Worm (Caenorhabditis elegans) whole organism, L4 larva: ENCODE data around the gene irld-55.

Experiments used
- F37D6.2 ChIP-seq: sonication (generic microtip); optimal IDR thresholded peaks from 2 replicates; lab custom pipeline; 2016; ENCODE audit warnings: mild to moderate bottlenecking, missing genetic modification characterization, missing compliant biosample characterization
- F44E2.7 ChIP-seq: fragments of 200-800 bp; sonication (Bioruptor generic); IDR thresholded peaks from 2 replicates; pipeline ENCODE4 v2.1.2; 2022; ENCODE audit warnings: missing genetic modification characterization, missing compliant biosample characterization
- T20F7.1 ChIP-seq: fragments of 200-800 bp; sonication (Bioruptor generic); optimal IDR thresholded peaks from 2 replicates; lab custom pipeline; 2018; ENCODE audit warnings: mild to moderate bottlenecking, missing genetic modification characterization, missing compliant biosample characterization
- T26A8.4 ChIP-seq: fragments of 200-800 bp; sonication (Bioruptor generic); IDR thresholded peaks from 2 replicates; pipeline ENCODE4 v1.3.6; 2022; ENCODE audit warnings: missing genetic modification characterization, missing compliant biosample characterization
- Y48G9A.11 ChIP-seq: fragments of 200-800 bp; sonication (Bioruptor generic); IDR thresholded peaks from 2 replicates; pipeline ENCODE4 v1.3.6; 2022; ENCODE audit warnings: missing genetic modification reagents, missing genetic modification characterization, missing compliant biosample characterization
- Y5F2A.4 ChIP-seq: fragments of 200-800 bp; sonication (Bioruptor generic); optimal IDR thresholded peaks from 2 replicates; lab custom pipeline; 2018; ENCODE audit warnings: mild to moderate bottlenecking, missing genetic modification characterization, missing compliant biosample characterization
- ZK337.2 ChIP-seq: fragments of 200-800 bp; sonication (Bioruptor generic); IDR thresholded peaks from 2 replicates; pipeline ENCODE4 v1.3.6; 2022; ENCODE audit warnings: missing genetic modification reagents, missing genetic modification characterization, missing compliant biosample characterization
- arid-1 ChIP-seq: fragments of 200-800 bp; sonication (Bioruptor generic); conservative IDR thresholded peaks from 2 replicates; pipeline ENCODE4 v1.3.6; 2022; ENCODE audit warnings: missing genetic modification reagents, missing genetic modification characterization, missing compliant biosample characterization
- ceh-28 ChIP-seq: fragments of 150-350 bp; optimal IDR thresholded peaks from 2 replicates; lab custom pipeline; 2014; ENCODE audit warnings: missing biosample characterization, missing genetic modification reagents, missing genetic modification characterization
- ceh-44 ChIP-seq: fragments of 200-800 bp; sonication (Bioruptor generic); IDR thresholded peaks from 2 replicates; pipeline ENCODE4 v1.3.6; 2022; ENCODE audit warnings: missing genetic modification reagents, missing genetic modification characterization, missing compliant biosample characterization
- ces-1 ChIP-seq: fragments of 150-350 bp; sonication (generic microtip); optimal IDR thresholded peaks from 4 replicates; lab custom pipeline; 2014; ENCODE audit warnings: missing biosample characterization, missing genetic modification reagents, missing genetic modification characterization
- daf-12 ChIP-seq: fragments of 150-350 bp; optimal IDR thresholded peaks from 2 replicates; lab custom pipeline; 2014; ENCODE audit warnings: missing biosample characterization, missing genetic modification reagents, missing genetic modification characterization
- dmd-8 ChIP-seq: fragments of 200-800 bp; sonication (Bioruptor generic); IDR thresholded peaks from 2 replicates; pipeline ENCODE4 v1.3.6; 2022; ENCODE audit warnings: missing genetic modification characterization, missing compliant biosample characterization
- dmd-9 ChIP-seq: fragments of 200-800 bp; sonication (Bioruptor generic); IDR thresholded peaks from 2 replicates; pipeline ENCODE4 v1.3.6; 2022; ENCODE audit warnings: missing genetic modification reagents, missing genetic modification characterization, missing compliant biosample characterization
- duxl-1 ChIP-seq: sonication (generic microtip); optimal IDR thresholded peaks from 2 replicates; lab custom pipeline; 2016; ENCODE audit warnings: mild to moderate bottlenecking, missing genetic modification characterization, moderate library complexity, missing compliant biosample characterization; ENCODE audit not compliant: poor library complexity
- dve-1 ChIP-seq: sonication (generic microtip); optimal IDR thresholded peaks from 2 replicates; lab custom pipeline; 2017; ENCODE audit warnings: antibody characterized with exemption, mild to moderate bottlenecking, missing genetic modification characterization, missing compliant biosample characterization; ENCODE audit not compliant: insufficient read depth
- fkh-10 ChIP-seq: fragments of 150-350 bp; optimal IDR thresholded peaks from 2 replicates; lab custom pipeline; 2014; ENCODE audit warnings: missing biosample characterization, missing genetic modification reagents, missing genetic modification characterization
- hlh-11 ChIP-seq: fragments of 200-800 bp; sonication (Bioruptor generic); optimal IDR thresholded peaks from 2 replicates; lab custom pipeline; 2018; ENCODE audit warnings: mild to moderate bottlenecking, missing genetic modification characterization, missing compliant biosample characterization
- hlh-30 ChIP-seq: sonication (generic microtip); optimal IDR thresholded peaks from 2 replicates; lab custom pipeline; 2017; ENCODE audit warnings: antibody characterized with exemption, mild to moderate bottlenecking, missing genetic modification characterization, missing compliant biosample characterization; ENCODE audit not compliant: insufficient read depth
- hmg-1.1 ChIP-seq: fragments of 200-800 bp; sonication (Bioruptor generic); IDR thresholded peaks from 2 replicates; pipeline ENCODE4 v1.3.6; 2022; ENCODE audit warnings: missing genetic modification reagents, missing genetic modification characterization, missing compliant biosample characterization
- lim-7 ChIP-seq: fragments of 200-800 bp; sonication (Bioruptor generic); IDR thresholded peaks from 2 replicates; pipeline ENCODE4 v1.3.6; 2022; ENCODE audit warnings: missing genetic modification characterization, missing compliant biosample characterization
- lin-15B ChIP-seq: fragments of 150-350 bp; sonication (generic microtip); optimal IDR thresholded peaks from 3 replicates; lab custom pipeline; 2014; ENCODE audit warnings: missing biosample characterization, missing genetic modification characterization
- lin-29 ChIP-seq: fragments of 200-800 bp; sonication (Bioruptor generic); IDR thresholded peaks from 2 replicates; pipeline ENCODE4 v1.3.6; 2022; ENCODE audit warnings: missing genetic modification reagents, missing genetic modification characterization, missing compliant biosample characterization
- lin-38 ChIP-seq: fragments of 200-800 bp; sonication (Bioruptor generic); IDR thresholded peaks from 2 replicates; pipeline ENCODE4 v1.3.6; 2022; ENCODE audit warnings: missing genetic modification reagents, missing genetic modification characterization, missing compliant biosample characterization
- lin-39 ChIP-seq: fragments of 150-350 bp; optimal IDR thresholded peaks from 2 replicates; lab custom pipeline; 2014; ENCODE audit warnings: missing biosample characterization, missing genetic modification reagents, missing genetic modification characterization
- mxl-2 ChIP-seq: fragments of 200-800 bp; sonication (Bioruptor generic); conservative IDR thresholded peaks from 2 replicates; pipeline ENCODE4 v1.3.6; 2022; ENCODE audit warnings: missing genetic modification reagents, missing genetic modification characterization, missing compliant biosample characterization
- nhr-11 ChIP-seq: fragments of 150-350 bp; optimal IDR thresholded peaks from 2 replicates; lab custom pipeline; 2014; ENCODE audit warnings: missing biosample characterization, missing genetic modification characterization
- nhr-237 ChIP-seq: sonication (generic microtip); optimal IDR thresholded peaks from 2 replicates; lab custom pipeline; 2017; ENCODE audit warnings: missing biosample characterization, missing genetic modification characterization
- nhr-25 ChIP-seq: sonication (generic microtip); optimal IDR thresholded peaks from 2 replicates; lab custom pipeline; 2017; ENCODE audit warnings: missing genetic modification characterization, mild to moderate bottlenecking, missing compliant biosample characterization, antibody characterized with exemption, moderate library complexity, borderline replicate concordance; ENCODE audit not compliant: insufficient read depth
- nhr-6 ChIP-seq: fragments of 150-350 bp; optimal IDR thresholded peaks from 2 replicates; lab custom pipeline; 2014; ENCODE audit warnings: missing biosample characterization, missing genetic modification characterization
- pqm-1 ChIP-seq: sonication (generic microtip); optimal IDR thresholded peaks from 2 replicates; lab custom pipeline; 2017; ENCODE audit warnings: missing biosample characterization, missing genetic modification characterization
- rbr-2 ChIP-seq: sonication (generic microtip); optimal IDR thresholded peaks from 2 replicates; lab custom pipeline; 2016; ENCODE audit warnings: missing genotype, missing genetic modification characterization, missing compliant biosample characterization
- sdz-12 ChIP-seq: fragments of 200-800 bp; sonication (Bioruptor generic); optimal IDR thresholded peaks from 2 replicates; lab custom pipeline; 2018; ENCODE audit warnings: mild to moderate bottlenecking, missing genetic modification characterization, missing compliant biosample characterization
- skn-1 ChIP-seq: fragments of 150-350 bp; optimal IDR thresholded peaks from 2 replicates; lab custom pipeline; 2014; ENCODE audit warnings: missing biosample characterization, missing genetic modification characterization
- snpc-1.2 ChIP-seq: fragments of 200-800 bp; sonication (Bioruptor generic); IDR thresholded peaks from 2 replicates; pipeline ENCODE4 v1.3.6; 2022; ENCODE audit warnings: missing genetic modification reagents, missing genetic modification characterization, missing compliant biosample characterization
- spr-1 ChIP-seq: sonication (generic microtip); optimal IDR thresholded peaks from 2 replicates; lab custom pipeline; 2016; ENCODE audit warnings: mild to moderate bottlenecking, missing genetic modification characterization, missing compliant biosample characterization
- tag-97 ChIP-seq: fragments of 200-800 bp; sonication (Bioruptor generic); IDR thresholded peaks from 2 replicates; pipeline ENCODE4 v1.3.6; 2022; ENCODE audit warnings: missing genetic modification characterization, missing compliant biosample characterization
- zag-1 ChIP-seq: fragments of 150-350 bp; optimal IDR thresholded peaks from 2 replicates; lab custom pipeline; 2014; ENCODE audit warnings: missing biosample characterization, missing genetic modification characterization
- zip-11 ChIP-seq: fragments of 200-800 bp; sonication (Bioruptor generic); IDR thresholded peaks from 2 replicates; pipeline ENCODE4 v1.3.6; 2022; ENCODE audit warnings: missing genetic modification characterization, missing compliant biosample characterization
- ztf-11 ChIP-seq: fragments of 150-350 bp; optimal IDR thresholded peaks from 2 replicates; lab custom pipeline; 2014; ENCODE audit warnings: missing biosample characterization, missing genetic modification characterization
- ztf-7 ChIP-seq: fragments of 150-350 bp; optimal IDR thresholded peaks from 2 replicates; lab custom pipeline; 2014; ENCODE audit warnings: missing biosample characterization, missing genetic modification characterization

Gene irld-55

ce11 chrIV:14033752-14034570 is 14.0 kb downstream of the irld-55 start (continued):
- TF ChIP-seq nhr-25 (tag; lab: Kevin White, UChicago) (peak; percentile 94), pqm-1 (tag; lab: Kevin White, UChicago) (no peak), dmd-8 (GFP tag; lab: Robert Waterston, UW) (peak; percentile 35; the same call in 1 of the 2 replicates), duxl-1 (tag; lab: Kevin White, UChicago) (peak; percentile 68), rbr-2 (peak; percentile 61), nhr-237 (tag; lab: Kevin White, UChicago) (peak; percentile 35), lin-38 (GFP tag; lab: Robert Waterston, UW) (peak; percentile 13; the same call in 1 of the 2 replicates), lin-29 (GFP tag; lab: Robert Waterston, UW) (no peak; the same call in 1 of the 2 replicates), dmd-9 (GFP tag; lab: Robert Waterston, UW) (peak; percentile 5; the same call in 1 of the 2 replicates), nhr-11 (tag; lab: Kevin White, UChicago) (peak; percentile 85), T20F7.1 (GFP tag; lab: Kevin White, UChicago) (peak; percentile 48), snpc-1.2 (no peak), ceh-28 (tag; lab: Kevin White, UChicago) (no peak), F44E2.7 (GFP tag; lab: Robert Waterston, UW) (no peak), hmg-1.1 (GFP tag; lab: Robert Waterston, UW) (peak; percentile 6), ceh-44 (no peak), skn-1 (tag; lab: Kevin White, UChicago) (peak; percentile 18), ZK337.2 (GFP tag; lab: Robert Waterston, UW) (peak; percentile 33; the same call in 1 of the 2 replicates), Y48G9A.11 (no peak), daf-12 (tag; lab: Kevin White, UChicago) (no peak), ces-1 (GFP tag; lab: Kevin White, UChicago) (peak; percentile 67), nhr-6 (tag; lab: Kevin White, UChicago) (peak; percentile 89), tag-97 (GFP tag; lab: Robert Waterston, UW) (peak; percentile 67; the same call in 1 of the 2 replicates), dve-1 (tag; lab: Kevin White, UChicago) (peak; percentile 87), sdz-12 (GFP tag; lab: Kevin White, UChicago) (peak; percentile 83), lin-15B (tag; lab: Kevin White, UChicago) (no peak), T26A8.4 (GFP tag; lab: Robert Waterston, UW) (peak; percentile 94), ztf-7 (tag; lab: Kevin White, UChicago) (peak; percentile 70), zip-11 (GFP tag; lab: Robert Waterston, UW) (no peak), zag-1 (no peak), hlh-30 (tag; lab: Kevin White, UChicago) (peak; percentile 82), lin-39 (tag; lab: Kevin White, UChicago) (peak; percentile 49), arid-1 (GFP tag; lab: Robert Waterston, UW) (no peak), hlh-11 (peak; percentile 90), fkh-10 (GFP tag; lab: Kevin White, UChicago) (no peak), ztf-11 (no peak), lim-7 (GFP tag; lab: Robert Waterston, UW) (peak; percentile 60; the same call in 1 of the 2 replicates), spr-1 (tag; lab: Kevin White, UChicago) (peak; percentile 82), F37D6.2 (tag; lab: Kevin White, UChicago) (peak; percentile 60), mxl-2 (GFP tag; lab: Robert Waterston, UW) (no peak), Y5F2A.4 (peak; percentile 69)
